Worm (Caenorhabditis elegans) whole organism, L3 larva: Measurements from ENCODE around the gene T09F3.2.

Experiments used
- R02D3.7 ChIP-seq: fragments of 150-350 bp; optimal IDR thresholded peaks from 2 replicates; lab custom pipeline; 2014; ENCODE audit warnings: missing biosample characterization, missing genetic modification characterization
- ZK546.5 ChIP-seq: sonication (generic microtip); optimal IDR thresholded peaks from 2 replicates; lab custom pipeline; 2017; ENCODE audit warnings: missing biosample characterization, missing genetic modification characterization
- aly-2 ChIP-seq: fragments of 150-350 bp; optimal IDR thresholded peaks from 2 replicates; lab custom pipeline; 2014; ENCODE audit warnings: missing biosample characterization, missing genetic modification characterization
- ama-1 ChIP-seq: fragments of 150-350 bp; optimal IDR thresholded peaks from 2 replicates; lab custom pipeline; 2018
- ceh-16 ChIP-seq: sonication (generic microtip); optimal IDR thresholded peaks from 2 replicates; lab custom pipeline; 2017; ENCODE audit warnings: missing biosample characterization, missing genetic modification characterization
- ceh-28 ChIP-seq: fragments of 150-350 bp; optimal IDR thresholded peaks from 2 replicates; lab custom pipeline; 2014; ENCODE audit warnings: missing biosample characterization, missing genetic modification reagents, missing genetic modification characterization
- ceh-82 ChIP-seq: fragments of 150-350 bp; optimal IDR thresholded peaks from 2 replicates; lab custom pipeline; 2014; ENCODE audit warnings: missing biosample characterization, missing genetic modification characterization
- daf-12 ChIP-seq: fragments of 150-350 bp; optimal IDR thresholded peaks from 2 replicates; lab custom pipeline; 2014; ENCODE audit warnings: missing biosample characterization, missing genetic modification reagents, missing genetic modification characterization
- egl-27 ChIP-seq: sonication (generic microtip); optimal IDR thresholded peaks from 4 replicates; lab custom pipeline; 2017; ENCODE audit warnings: missing biosample characterization, missing genetic modification reagents, missing genetic modification characterization
- egl-5 ChIP-seq: fragments of 150-350 bp; optimal IDR thresholded peaks from 2 replicates; lab custom pipeline; 2017; ENCODE audit warnings: missing biosample characterization, missing genetic modification reagents, missing genetic modification characterization, inconsistent platforms
- elt-1 ChIP-seq: fragments of 150-350 bp; optimal IDR thresholded peaks from 2 replicates; lab custom pipeline; 2014; ENCODE audit warnings: missing biosample characterization, missing genetic modification characterization
- elt-2 ChIP-seq: sonication (generic microtip); optimal IDR thresholded peaks from 2 replicates; lab custom pipeline; 2016; ENCODE audit warnings: missing genetic modification reagents, mild to moderate bottlenecking, missing genetic modification characterization, missing compliant biosample characterization
- elt-3 ChIP-seq, 3 experiments: fragments of 150-350 bp in 1 of 3; sonication (generic microtip) in 2 of 3; optimal IDR thresholded peaks; 2 replicates in 2 of 3; 4 replicates in 1 of 3; lab custom pipeline; 2014 to 2017; ENCODE audit warnings: missing biosample characterization in 3 of 3, missing genetic modification characterization in 3 of 3
- fkh-10 ChIP-seq: sonication (generic microtip); optimal IDR thresholded peaks from 2 replicates; lab custom pipeline; 2017; ENCODE audit warnings: missing biosample characterization, missing genetic modification reagents, missing genetic modification characterization
- fos-1 ChIP-seq: fragments of 150-350 bp; optimal IDR thresholded peaks from 2 replicates; lab custom pipeline; 2014; ENCODE audit warnings: missing biosample characterization, missing genetic modification characterization
- hmg-11 ChIP-seq: sonication (generic microtip); optimal IDR thresholded peaks from 2 replicates; lab custom pipeline; 2016; ENCODE audit warnings: missing genetic modification characterization, missing compliant biosample characterization
- jun-1 ChIP-seq: fragments of 150-350 bp; optimal IDR thresholded peaks from 2 replicates; lab custom pipeline; 2014; ENCODE audit warnings: missing biosample characterization, missing genetic modification reagents, missing genetic modification characterization
- lin-15B ChIP-seq: fragments of 150-350 bp; optimal IDR thresholded peaks from 2 replicates; lab custom pipeline; 2014; ENCODE audit warnings: missing biosample characterization, missing genetic modification characterization
- lin-39 ChIP-seq: fragments of 150-350 bp; optimal IDR thresholded peaks from 2 replicates; lab custom pipeline; 2018; ENCODE audit warnings: missing biosample characterization, missing genetic modification reagents, missing genetic modification characterization
- lsy-12 ChIP-seq: sonication (generic microtip); optimal IDR thresholded peaks from 2 replicates; lab custom pipeline; 2016; ENCODE audit warnings: mild to moderate bottlenecking, missing genetic modification characterization, missing compliant biosample characterization
- mdl-1 ChIP-seq: fragments of 150-350 bp; optimal IDR thresholded peaks from 2 replicates; lab custom pipeline; 2014; ENCODE audit warnings: missing biosample characterization, missing genetic modification characterization
- mml-1 ChIP-seq: fragments of 150-350 bp; sonication (generic microtip); optimal IDR thresholded peaks from 3 replicates; lab custom pipeline; 2014; ENCODE audit warnings: missing biosample characterization, missing genetic modification characterization
- nfya-1 ChIP-seq: sonication (generic microtip); optimal IDR thresholded peaks from 2 replicates; lab custom pipeline; 2017; ENCODE audit warnings: missing genetic modification characterization, mild to moderate bottlenecking, missing compliant biosample characterization, antibody characterized with exemption, moderate library complexity; ENCODE audit not compliant: insufficient read depth
- nhr-11 ChIP-seq: fragments of 150-350 bp; optimal IDR thresholded peaks from 2 replicates; lab custom pipeline; 2014; ENCODE audit warnings: missing biosample characterization, missing genetic modification characterization
- nhr-23 ChIP-seq: fragments of 150-350 bp; optimal IDR thresholded peaks from 2 replicates; lab custom pipeline; 2014; ENCODE audit warnings: missing biosample characterization, missing genetic modification reagents, missing genetic modification characterization
- nhr-237 ChIP-seq: fragments of 150-350 bp; optimal IDR thresholded peaks from 2 replicates; lab custom pipeline; 2014; ENCODE audit warnings: missing biosample characterization, missing genetic modification characterization
- nhr-25 ChIP-seq: sonication (generic microtip); optimal IDR thresholded peaks from 2 replicates; lab custom pipeline; 2017; ENCODE audit warnings: missing biosample characterization, missing genetic modification characterization
- nhr-28 ChIP-seq: fragments of 150-350 bp; optimal IDR thresholded peaks from 2 replicates; lab custom pipeline; 2014; ENCODE audit warnings: missing biosample characterization, missing genetic modification characterization
- nhr-43 ChIP-seq: sonication (generic microtip); optimal IDR thresholded peaks from 2 replicates; lab custom pipeline; 2016; ENCODE audit warnings: mild to moderate bottlenecking, missing genetic modification characterization, missing compliant biosample characterization; ENCODE audit not compliant: poor library complexity, severe bottlenecking
- nhr-67 ChIP-seq: fragments of 150-350 bp; optimal IDR thresholded peaks from 2 replicates; lab custom pipeline; 2014; ENCODE audit warnings: missing biosample characterization, missing genetic modification characterization
- nhr-76 ChIP-seq: fragments of 150-350 bp; sonication (generic microtip); optimal IDR thresholded peaks from 5 replicates; lab custom pipeline; 2014; ENCODE audit warnings: missing biosample characterization, missing genetic modification characterization
- pha-4 ChIP-seq: fragments of 150-350 bp; optimal IDR thresholded peaks from 2 replicates; lab custom pipeline; 2014; ENCODE audit warnings: missing biosample characterization, missing genetic modification reagents, missing genetic modification characterization
- pqm-1 ChIP-seq: fragments of 150-350 bp; optimal IDR thresholded peaks from 2 replicates; lab custom pipeline; 2017; ENCODE audit warnings: missing biosample characterization, missing genetic modification characterization, inconsistent platforms
- sea-2 ChIP-seq: fragments of 150-350 bp; sonication (generic microtip); optimal IDR thresholded peaks from 4 replicates; lab custom pipeline; 2014; ENCODE audit warnings: missing biosample characterization, missing genetic modification reagents, missing genetic modification characterization
- skn-1 ChIP-seq: fragments of 150-350 bp; optimal IDR thresholded peaks from 2 replicates; lab custom pipeline; 2014; ENCODE audit warnings: missing biosample characterization, missing genetic modification characterization
- snpc-4 ChIP-seq: fragments of 150-350 bp; optimal IDR thresholded peaks from 2 replicates; lab custom pipeline; 2014; ENCODE audit warnings: missing biosample characterization, missing genetic modification characterization
- tbx-2 ChIP-seq: sonication (generic microtip); optimal IDR thresholded peaks from 2 replicates; lab custom pipeline; 2016; ENCODE audit warnings: mild to moderate bottlenecking, missing genetic modification characterization, missing compliant biosample characterization
- ztf-11 ChIP-seq: fragments of 150-350 bp; optimal IDR thresholded peaks from 2 replicates; lab custom pipeline; 2014; ENCODE audit warnings: missing biosample characterization, missing genetic modification characterization
- ztf-4 ChIP-seq: fragments of 150-350 bp; optimal IDR thresholded peaks from 2 replicates; lab custom pipeline; 2014; ENCODE audit warnings: missing biosample characterization, missing genetic modification characterization

Gene T09F3.2

DNA sequence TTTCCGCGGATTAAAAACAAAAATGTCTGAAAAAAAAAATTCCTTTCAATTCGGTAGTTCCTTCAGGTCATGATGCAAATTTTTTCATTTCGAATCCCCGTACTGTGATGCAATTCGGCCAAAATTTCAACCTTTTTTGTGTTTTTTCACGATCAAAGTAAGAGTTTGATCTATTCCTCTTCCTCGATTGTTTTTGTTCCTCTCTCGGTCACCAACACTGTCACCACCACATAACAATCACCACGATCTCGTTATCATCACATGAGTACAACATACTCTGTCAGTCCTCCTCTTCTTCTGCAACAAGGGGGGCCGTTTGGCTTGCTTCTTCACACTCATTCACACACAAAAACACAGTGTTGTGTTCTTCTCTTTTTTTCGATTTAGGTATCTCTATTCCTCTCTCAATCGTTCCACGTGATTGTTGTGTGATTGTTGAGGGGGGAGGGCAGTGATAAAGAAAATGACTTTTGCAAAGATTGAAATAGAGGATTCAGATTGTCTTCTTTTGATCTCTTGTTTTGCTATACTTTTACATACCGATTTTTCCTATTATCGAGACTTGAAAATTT is 618 bp upstream of the T09F3.2 start:
- TF ChIP-seq egl-27 (tag; lab: Kevin White, UChicago) (no peak), pha-4 (tag; lab: Kevin White, UChicago) (peak; percentile 27), nhr-11 (tag; lab: Kevin White, UChicago) (peak; percentile 39), nhr-43 (tag; lab: Kevin White, UChicago) (peak; percentile 77), jun-1 (tag; lab: Kevin White, UChicago) (peak; percentile 58), ceh-82 (tag; lab: Kevin White, UChicago) (no peak), mml-1 (tag; lab: Kevin White, UChicago) (peak; percentile 28), nhr-23 (tag; lab: Kevin White, UChicago) (peak; percentile 78), nhr-67 (tag; lab: Kevin White, UChicago) (no peak), ceh-16 (no peak), ztf-11 (no peak), hmg-11 (tag; lab: Kevin White, UChicago) (no peak), ceh-28 (tag; lab: Kevin White, UChicago) (no peak), elt-3 (tag; optimal IDR thresholded peaks at IDR 0.05; lab: Kevin White, UChicago) (peak in 1 of 3 experiments; percentile 66), nfya-1 (tag; lab: Kevin White, UChicago) (peak; percentile 56), nhr-25 (peak; percentile 71), tbx-2 (tag; lab: Kevin White, UChicago) (peak; percentile 18), elt-1 (no peak), elt-2 (tag; lab: Kevin White, UChicago) (peak; percentile 44), nhr-28 (tag; lab: Kevin White, UChicago) (no peak), lsy-12 (no peak), mdl-1 (tag; lab: Kevin White, UChicago) (peak; percentile 4), ama-1 (lab: Kevin White, UChicago) (peak; percentile 28), nhr-237 (tag; lab: Kevin White, UChicago) (no peak), lin-39 (tag; lab: Kevin White, UChicago) (peak; percentile 38), pqm-1 (tag; lab: Kevin White, UChicago) (peak; percentile 61), aly-2 (tag; lab: Kevin White, UChicago) (no peak), ZK546.5 (no peak)
- TF ChIP-seq, all 47 proteins: peak for 15

DNA sequence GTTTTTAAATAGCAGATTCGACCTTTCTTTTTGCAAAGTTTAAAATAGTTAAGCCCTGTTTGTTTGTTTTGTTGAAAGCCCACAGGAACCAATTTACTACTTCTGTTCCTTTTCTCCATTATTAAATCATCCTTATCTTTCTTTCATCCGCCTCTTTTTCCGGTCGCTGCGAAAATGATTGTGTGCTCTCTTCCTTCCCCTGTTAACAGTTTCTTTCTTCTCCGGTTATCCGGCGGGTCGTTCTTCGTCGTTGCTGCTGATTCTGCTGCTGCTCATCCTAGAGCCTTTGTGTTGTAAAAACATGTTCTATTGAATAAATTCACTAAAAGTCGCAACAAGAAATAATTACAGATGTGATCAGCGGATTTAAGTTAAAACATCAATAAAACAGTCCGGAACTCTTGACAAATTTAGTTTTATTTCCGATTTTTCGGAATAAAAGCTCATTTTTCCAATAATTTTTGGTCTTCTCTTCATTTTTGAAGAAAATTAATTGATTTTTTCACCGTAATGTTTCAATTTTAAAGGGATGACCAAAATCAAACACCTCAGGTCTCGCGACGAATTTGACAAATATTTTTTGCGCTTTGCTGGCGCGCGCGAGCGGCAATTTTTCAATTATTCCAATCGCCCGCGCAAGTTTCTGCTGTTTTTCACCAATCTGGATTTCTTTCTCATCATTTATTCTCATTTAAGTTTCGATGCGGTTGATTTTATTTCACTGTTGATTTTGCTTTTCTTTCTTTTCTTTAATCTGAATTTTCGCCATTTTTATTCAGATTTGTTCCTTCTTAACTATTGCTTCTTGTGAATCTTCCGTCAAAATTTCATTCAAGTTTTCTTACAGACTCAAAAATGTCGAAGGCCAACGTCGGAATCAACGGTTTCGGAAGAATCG is 2.6 kb downstream of the T09F3.2 start, which contains the start of gene gpd-1:
Gene gpd-1, plus strand, starts transcription at position 848 of the 898 bp plus-strand sequence.
- TF ChIP-seq daf-12, result no peak
- no peak for TF ChIP-seq nhr-67 (tag; lab: Kevin White, UChicago)
- no peak for TF ChIP-seq fkh-10 (GFP tag; lab: Kevin White, UChicago)
- no peak for TF ChIP-seq pqm-1 (tag; lab: Kevin White, UChicago)
- TF ChIP-seq ztf-4 (tag; lab: Kevin White, UChicago), result no peak
- TF ChIP-seq egl-27 (tag; lab: Kevin White, UChicago), result no peak
- TF ChIP-seq skn-1 (tag; lab: Kevin White, UChicago), result no peak
- no peak for TF ChIP-seq ceh-28 (tag; lab: Kevin White, UChicago)
- no peak for TF ChIP-seq sea-2 (GFP tag; lab: Kevin White, UChicago)

DNA sequence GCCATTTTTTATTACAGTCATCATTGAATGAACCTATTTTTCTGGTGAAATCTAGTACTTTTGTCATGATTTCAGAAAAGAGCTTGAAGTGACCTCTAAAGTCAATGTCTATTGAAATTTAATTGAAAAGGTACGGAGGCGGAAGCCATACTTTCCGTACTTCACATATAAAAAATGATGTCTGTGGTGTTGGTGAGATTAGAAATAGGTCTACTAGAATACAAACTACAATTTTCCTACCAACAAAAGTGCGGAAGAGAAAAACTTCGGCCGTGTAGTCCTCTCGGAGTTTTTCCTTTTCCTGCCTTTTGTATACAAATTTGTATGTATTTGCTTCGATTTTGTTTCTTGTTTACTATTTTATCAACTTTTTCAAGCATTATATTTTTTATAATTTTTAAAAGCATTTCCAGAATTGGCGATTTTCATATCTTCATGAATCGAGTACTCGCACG is 4.4 kb downstream of the T09F3.2 start, which contains the start of gene T09F3.4:
Gene T09F3.4, plus strand, starts transcription at position 405 of the 455 bp plus-strand sequence.
- no peak for TF ChIP-seq nhr-76
- peak; percentile 2 for TF ChIP-seq pqm-1 (tag; lab: Kevin White, UChicago)
- no peak for TF ChIP-seq egl-27 (tag; lab: Kevin White, UChicago)
- no peak for TF ChIP-seq aly-2 (tag; lab: Kevin White, UChicago)
- peak; percentile 25 for TF ChIP-seq elt-2 (tag; lab: Kevin White, UChicago)
- peak; percentile 69 for TF ChIP-seq nfya-1 (tag; lab: Kevin White, UChicago)
- TF ChIP-seq R02D3.7 (tag; lab: Kevin White, UChicago), result no peak
- no peak for TF ChIP-seq daf-12
- peak; percentile 52 for TF ChIP-seq lin-15B
- TF ChIP-seq egl-5, result no peak
- peak; percentile 68 for TF ChIP-seq nhr-43 (tag; lab: Kevin White, UChicago)
- no peak for TF ChIP-seq ztf-4 (tag; lab: Kevin White, UChicago)
- peak; percentile 70 for TF ChIP-seq pha-4 (tag; lab: Kevin White, UChicago)
- TF ChIP-seq sea-2 (GFP tag; lab: Kevin White, UChicago), result no peak
- TF ChIP-seq hmg-11 (tag; lab: Kevin White, UChicago), result peak; percentile 35
- no peak for TF ChIP-seq fos-1 (tag; lab: Kevin White, UChicago)
- TF ChIP-seq lsy-12, result no peak
- peak; percentile 58 for TF ChIP-seq nhr-23 (tag; lab: Kevin White, UChicago)
- peak; percentile 70 for TF ChIP-seq snpc-4 (tag; lab: Kevin White, UChicago)
- no peak for TF ChIP-seq elt-3 (tag; optimal IDR thresholded peaks at IDR 0.05; lab: Kevin White, UChicago)
- no peak for TF ChIP-seq ZK546.5
- no peak for TF ChIP-seq nhr-237 (tag; lab: Kevin White, UChicago)
- no peak for TF ChIP-seq lin-39 (tag; lab: Kevin White, UChicago)
